Worm (Caenorhabditis elegans) whole organism, L1 larva: ENCODE measurements around the gene F23D12.11.

ENCODE experiments used
- aly-2 ChIP-seq: fragments of 150-350 bp; optimal IDR thresholded peaks from 2 replicates; lab custom pipeline; 2014; ENCODE audit warnings: missing biosample characterization, missing genetic modification characterization
- dpl-1 ChIP-seq, 3 experiments: fragments of 150-350 bp in 2 of 3; sonication (generic microtip) in 1 of 3; optimal IDR thresholded peaks; 2 replicates each; lab custom pipeline; 2014 to 2017; ENCODE audit warnings: missing biosample characterization in 3 of 3, missing genetic modification characterization in 3 of 3, missing genetic modification reagents in 3 of 3
- fos-1 ChIP-seq: fragments of 150-350 bp; optimal IDR thresholded peaks from 2 replicates; lab custom pipeline; 2014; ENCODE audit warnings: missing biosample characterization, missing genetic modification characterization
- nhr-237 ChIP-seq: fragments of 150-350 bp; optimal IDR thresholded peaks from 2 replicates; lab custom pipeline; 2014; ENCODE audit warnings: missing biosample characterization, missing genetic modification characterization
- nhr-71 ChIP-seq: sonication (generic microtip); optimal IDR thresholded peaks from 2 replicates; lab custom pipeline; 2016; ENCODE audit warnings: mild to moderate bottlenecking, missing genetic modification characterization, moderate library complexity, missing compliant biosample characterization
- ztf-11 ChIP-seq, 2 experiments: sonication (generic microtip); optimal IDR thresholded peaks; 2 replicates each; lab custom pipeline; 2016 to 2017; ENCODE audit warnings: missing genetic modification characterization in 2 of 2, missing biosample characterization in 1 of 2, missing compliant biosample characterization in 1 of 2

- TF ChIP-seq aly-2 (tag; lab: Kevin White, UChicago) (no peak), ztf-11 (tag; optimal IDR thresholded peaks at IDR 0.05; lab: Kevin White, UChicago) (no peak), dpl-1 (GFP tag; optimal IDR thresholded peaks at IDR 0.05; lab: Kevin White, UChicago) (no peak), fos-1 (no peak), nhr-237 (no peak), nhr-71 (no peak)
These were observed 18.7 kb downstream of the F23D12.11 start, which contains the start of gene frpr-17 for ce11 chrX:14405817-14406216.
